Fruit fly (Drosophila melanogaster): Measurements from ENCODE around the gene CCT6.

CCT6 gene

DNA sequence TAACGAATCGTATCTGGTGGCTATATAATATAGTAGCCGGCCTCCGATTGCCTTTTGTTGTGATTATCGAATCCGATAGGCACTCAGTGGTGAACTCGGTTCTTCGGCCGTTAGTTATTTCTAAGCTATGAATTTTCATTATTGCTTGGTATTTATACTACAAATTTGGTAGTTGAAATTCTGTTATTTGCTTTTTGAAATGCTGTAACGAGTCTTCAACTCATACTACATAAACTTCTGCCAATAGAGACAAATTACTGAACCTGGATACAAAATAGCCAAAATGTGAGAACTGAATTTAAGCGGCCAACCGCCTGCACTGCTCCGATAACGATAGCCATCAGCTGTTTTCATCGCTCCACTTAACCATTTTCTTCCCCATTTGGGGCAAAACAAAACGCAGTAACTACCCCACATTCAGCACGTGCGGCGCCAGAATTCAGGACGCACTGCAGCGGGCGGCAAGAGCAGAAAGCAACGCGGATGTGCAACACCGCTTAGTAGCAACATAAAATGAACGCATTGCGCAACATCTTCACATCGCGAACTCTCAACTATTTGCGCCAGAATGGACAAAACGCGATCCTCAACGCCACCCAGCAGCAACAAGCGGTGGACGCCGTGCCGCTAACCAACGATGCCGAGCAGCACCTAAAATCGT, 7.4 kb upstream of the CCT6 start, which contains the start of the genes CG11679 and CG8206 (continued):
- TF ChIP-seq CG11398 (GFP tag; optimal IDR thresholded peaks at IDR 0.05) (no peak), ken (GFP tag; IDR thresholded peaks at IDR 0.05) (no peak), ftz-f1 (GFP tag; optimal IDR thresholded peaks at IDR 0.05) (no peak), Ets97D (GFP tag; optimal IDR thresholded peaks at IDR 0.05) (peak; percentile 22), gce (GFP tag; IDR thresholded peaks at IDR 0.05) (no peak), Tbp (GFP tag; optimal IDR thresholded peaks at IDR 0.05) (no peak), CG2889 (GFP tag; IDR thresholded peaks at IDR 0.05) (no peak), Doc2 (GFP tag; IDR thresholded peaks at IDR 0.05) (no peak), Poxn (GFP tag; IDR thresholded peaks at IDR 0.05) (no peak), nerfin-1 (tag; optimal IDR thresholded peaks at IDR 0.05) (peak; percentile 8), croc (GFP tag; conservative IDR thresholded peaks at IDR 0.05) (no peak), dysf (GFP tag; IDR thresholded peaks at IDR 0.05) (peak; percentile 41; the same call in 1 of the 3 replicates), CG18011 (GFP tag; optimal IDR thresholded peaks at IDR 0.05) (no peak), Hr39 (optimal IDR thresholded peaks at IDR 0.05) (no peak), CG1603 (tag; optimal IDR thresholded peaks at IDR 0.05) (peak; percentile 62), br (optimal IDR thresholded peaks at IDR 0.05) (no peak), NC2β (GFP tag; optimal IDR thresholded peaks at IDR 0.05) (no peak), HLHmδ (GFP tag; optimal IDR thresholded peaks at IDR 0.05) (no peak), MTF-1 (GFP tag; optimal IDR thresholded peaks at IDR 0.05; ENCODE audit: borderline replicate concordance) (no peak), ssp (GFP tag; IDR thresholded peaks at IDR 0.05) (peak; percentile 30; the same call in 1 of the 2 replicates), CG5180 (GFP tag; optimal IDR thresholded peaks at IDR 0.05) (no peak), en (GFP tag; optimal IDR thresholded peaks at IDR 0.05) (no peak), chinmo (GFP tag; IDR thresholded peaks at IDR 0.05; ENCODE audit: partially characterized antibody) (0 out of 4 replicates have a peak, but pooled peaks have one; percentile 44), CG10462 (GFP tag; optimal IDR thresholded peaks at IDR 0.05) (no peak), CG1792 (GFP tag; optimal IDR thresholded peaks at IDR 0.05) (no peak), CG8924 (tag; optimal IDR thresholded peaks at IDR 0.05) (no peak), CG12391 (tag; optimal IDR thresholded peaks at IDR 0.05) (peak; percentile 44), Myb (GFP tag; optimal IDR thresholded peaks at IDR 0.05) (peak; percentile 83), pb (GFP tag; optimal IDR thresholded peaks at IDR 0.05) (no peak), CG13123 (GFP tag; optimal IDR thresholded peaks at IDR 0.05) (no peak), CG3281 (GFP tag; optimal IDR thresholded peaks at IDR 0.05) (peak; percentile 15), shn (GFP tag; optimal IDR thresholded peaks at IDR 0.05) (peak; percentile 52), tx (GFP tag; optimal IDR thresholded peaks at IDR 0.05) (peak; percentile 41), Dbx (GFP tag; IDR thresholded peaks at IDR 0.05) (no peak), dimm (GFP tag; IDR thresholded peaks at IDR 0.05) (no peak), chif (GFP tag; optimal IDR thresholded peaks at IDR 0.05) (no peak), h (optimal IDR thresholded peaks at IDR 0.05) (no peak), BEAF-32 (GFP tag; optimal IDR thresholded peaks at IDR 0.05) (peak; percentile 55), sens-2 (GFP tag; IDR thresholded peaks at IDR 0.05) (no peak), Bteb2 (GFP tag; optimal IDR thresholded peaks at IDR 0.05) (no peak), CG13624 (GFP tag; optimal IDR thresholded peaks at IDR 0.05) (peak; percentile 43), Hmx (GFP tag; optimal IDR thresholded peaks at IDR 0.05) (no peak), hth (optimal IDR thresholded peaks at IDR 0.05) (no peak), insv (GFP tag; optimal IDR thresholded peaks at IDR 0.05) (peak in 1 of 2 experiments; percentile 33), CG12155 (GFP tag; optimal IDR thresholded peaks at IDR 0.05) (no peak), abd-A (tag; optimal IDR thresholded peaks at IDR 0.05) (no peak), psq (GFP tag; optimal IDR thresholded peaks at IDR 0.05) (no peak), Gsc (GFP tag; IDR thresholded peaks at IDR 0.05) (no peak), Sox102F (GFP tag; optimal IDR thresholded peaks at IDR 0.05) (no peak), sob (GFP tag; IDR thresholded peaks at IDR 0.05) (peak; percentile 24; the same call in 1 of the 2 replicates), CG43689 (GFP tag; IDR thresholded peaks at IDR 0.05) (no peak), Spps (tag; optimal IDR thresholded peaks at IDR 0.05) (no peak), MBD-R2 (GFP tag; IDR thresholded peaks at IDR 0.05) (peak; percentile 77)

Measured in whole organism, embryonic.